Fruit fly (Drosophila melanogaster) whole organism, wandering third instar larva: ENCODE data around the gene BckdhA.

Source experiments
- Abd-B ChIP-seq: fragments of >200 bp; optimal IDR thresholded peaks from 2 replicates; lab custom pipeline; 2017; ENCODE audit warnings: missing biosample characterization, missing genetic modification characterization
- CG32264 ChIP-seq: fragments of 200-800 bp; sonication (Bioruptor generic); optimal IDR thresholded peaks from 2 replicates; lab custom pipeline; 2016; ENCODE audit warnings: missing biosample characterization, missing genetic modification characterization
- CG9705 ChIP-seq: fragments of 200-800 bp; sonication (Bioruptor generic); optimal IDR thresholded peaks from 2 replicates; lab custom pipeline; 2018; ENCODE audit warnings: missing biosample characterization, mild to moderate bottlenecking, missing genetic modification characterization
- CrebA ChIP-seq: fragments of 200-800 bp; sonication (Bioruptor generic); optimal IDR thresholded peaks from 2 replicates; lab custom pipeline; 2016; ENCODE audit warnings: missing biosample characterization, mild to moderate bottlenecking, missing genetic modification characterization, borderline replicate concordance
- Dfd ChIP-seq: fragments of >200 bp; optimal IDR thresholded peaks from 2 replicates; lab custom pipeline; 2017; ENCODE audit warnings: missing biosample characterization, missing genetic modification characterization
- Dif ChIP-seq: fragments of 200-275, 200-300 bp; sonication (Bioruptor generic); optimal IDR thresholded peaks from 2 replicates; lab custom pipeline; 2018; ENCODE audit warnings: missing biosample characterization, missing genetic modification characterization; ENCODE audit not compliant: partially characterized antibody
- GATAd ChIP-seq: sonication (Bioruptor generic); optimal IDR thresholded peaks from 2 replicates; lab custom pipeline; 2016; ENCODE audit warnings: missing biosample characterization, missing genetic modification characterization
- HLH106 ChIP-seq: fragments of 200-800 bp; optimal IDR thresholded peaks from 3 replicates; lab custom pipeline; 2019; ENCODE audit warnings: missing biosample characterization, mild to moderate bottlenecking, missing genetic modification characterization, moderate library complexity
- Hnf4 ChIP-seq: fragments of 200-800 bp; sonication (Bioruptor generic); optimal IDR thresholded peaks from 2 replicates; lab custom pipeline; 2016; ENCODE audit warnings: missing biosample characterization, mild to moderate bottlenecking, missing genetic modification characterization
- Hr78 ChIP-seq: fragments of >200 bp; optimal IDR thresholded peaks from 2 replicates; lab custom pipeline; 2017; ENCODE audit warnings: missing biosample characterization, missing genetic modification characterization
- Hr83 ChIP-seq: fragments of 200-300 bp; sonication (Bioruptor generic); optimal IDR thresholded peaks from 2 replicates; lab custom pipeline; 2016; ENCODE audit warnings: missing biosample characterization, mild to moderate bottlenecking, missing genetic modification characterization, moderate library complexity; ENCODE audit not compliant: poor library complexity, severe bottlenecking
- Jra ChIP-seq: sonication (Bioruptor generic); optimal IDR thresholded peaks from 2 replicates; lab custom pipeline; 2016; ENCODE audit warnings: missing biosample characterization, missing genetic modification characterization
- Mio ChIP-seq: sonication (Bioruptor generic); optimal IDR thresholded peaks from 2 replicates; lab custom pipeline; 2016; ENCODE audit warnings: missing biosample characterization, missing genetic modification characterization
- Myc ChIP-seq: fragments of >200 bp; optimal IDR thresholded peaks from 2 replicates; lab custom pipeline; 2017
- N ChIP-seq: fragments of >200 bp; optimal IDR thresholded peaks from 2 replicates; lab custom pipeline; 2018; ENCODE audit warnings: missing biosample characterization, missing external identifiers, missing genetic modification characterization
- OdsH ChIP-seq: fragments of 200-800 bp; sonication (Bioruptor generic); optimal IDR thresholded peaks from 2 replicates; lab custom pipeline; 2016; ENCODE audit warnings: missing biosample characterization, mild to moderate bottlenecking, missing genetic modification characterization
- Rel ChIP-seq, 2 experiments: fragments of 200-800 bp; sonication (Bioruptor generic) in 1 of 2; optimal IDR thresholded peaks; 2 replicates in 1 of 2; 3 replicates in 1 of 2; lab custom pipeline; 2016 to 2019; ENCODE audit warnings: mild to moderate bottlenecking in 2 of 2, missing biosample characterization in 2 of 2, missing genetic modification characterization in 2 of 2, moderate library complexity in 1 of 2
- Sp1 ChIP-seq: fragments of 200-800 bp; sonication (Bioruptor generic); optimal IDR thresholded peaks from 3 replicates; lab custom pipeline; 2019; ENCODE audit warnings: missing biosample characterization, mild to moderate bottlenecking, missing genetic modification characterization, moderate library complexity
- Vsx2 ChIP-seq: fragments of 200-300, 225-300 bp; sonication (Bioruptor generic); optimal IDR thresholded peaks from 2 replicates; lab custom pipeline; 2018; ENCODE audit warnings: missing biosample characterization, missing genetic modification characterization; ENCODE audit not compliant: partially characterized antibody
- br ChIP-seq: fragments of 200-800 bp; sonication (Bioruptor generic); optimal IDR thresholded peaks from 2 replicates; lab custom pipeline; 2016; ENCODE audit warnings: missing biosample characterization, missing genetic modification characterization
- brk ChIP-seq: fragments of 200-800 bp; sonication (Bioruptor generic); optimal IDR thresholded peaks from 2 replicates; lab custom pipeline; 2016; ENCODE audit warnings: missing biosample characterization, mild to moderate bottlenecking, missing genetic modification characterization
- dl ChIP-seq, 2 experiments: fragments of 175-275, 200-275 bp in 1 of 2; fragments of 200-275 bp in 1 of 2; sonication (Bioruptor generic); optimal IDR thresholded peaks; lab custom pipeline; 2018; ENCODE audit warnings: mild to moderate bottlenecking in 2 of 2, missing biosample characterization in 2 of 2, missing genetic modification characterization in 2 of 2, moderate library complexity in 2 of 2; ENCODE audit not compliant: partially characterized antibody in 2 of 2, insufficient read depth in 1 of 2
- dmrt93B ChIP-seq: fragments of 200-800 bp; sonication (Bioruptor generic); optimal IDR thresholded peaks from 2 replicates; lab custom pipeline; 2018; ENCODE audit warnings: missing biosample characterization, mild to moderate bottlenecking, missing genetic modification characterization
- dsf ChIP-seq: sonication (Bioruptor generic); optimal IDR thresholded peaks from 2 replicates; lab custom pipeline; 2016; ENCODE audit warnings: missing biosample characterization, missing genetic modification characterization, borderline replicate concordance
- ey ChIP-seq: fragments of 200-800 bp; sonication (Bioruptor generic); optimal IDR thresholded peaks from 2 replicates; lab custom pipeline; 2016; ENCODE audit warnings: missing biosample characterization, missing genetic modification characterization
- foxo ChIP-seq, 2 experiments: fragments of 200-800 bp; sonication (Bioruptor generic); optimal IDR thresholded peaks; 2 replicates in 1 of 2; 3 replicates in 1 of 2; lab custom pipeline; 2016 to 2017; ENCODE audit warnings: missing biosample characterization in 2 of 2, missing genetic modification characterization in 2 of 2
- fru ChIP-seq: fragments of 200-800 bp; sonication (Bioruptor generic); optimal IDR thresholded peaks from 3 replicates; lab custom pipeline; 2016; ENCODE audit warnings: missing biosample characterization, mild to moderate bottlenecking, missing genetic modification characterization
- h ChIP-seq: fragments of 200-800 bp; sonication (Bioruptor generic); optimal IDR thresholded peaks from 3 replicates; lab custom pipeline; 2016; ENCODE audit warnings: missing biosample characterization, mild to moderate bottlenecking, missing genetic modification characterization
- jim ChIP-seq: fragments of 175-275, 200-325 bp; sonication (Bioruptor generic); optimal IDR thresholded peaks from 2 replicates; lab custom pipeline; 2016; ENCODE audit warnings: missing biosample characterization, mild to moderate bottlenecking, missing genetic modification characterization
- lola ChIP-seq: fragments of >200 bp; optimal IDR thresholded peaks from 2 replicates; lab custom pipeline; 2017; ENCODE audit warnings: missing biosample characterization, missing genetic modification characterization
- pan ChIP-seq: fragments of >200 bp; optimal IDR thresholded peaks from 2 replicates; lab custom pipeline; 2017
- psq ChIP-seq: fragments of 200-800 bp; sonication (Bioruptor generic); optimal IDR thresholded peaks from 3 replicates; lab custom pipeline; 2017; ENCODE audit warnings: missing biosample characterization, mild to moderate bottlenecking, missing genetic modification characterization, moderate library complexity
- rgr ChIP-seq: fragments of 200-800 bp; sonication (Bioruptor generic); optimal IDR thresholded peaks from 3 replicates; lab custom pipeline; 2016; ENCODE audit warnings: missing biosample characterization, mild to moderate bottlenecking, missing genetic modification characterization
- sage ChIP-seq: fragments of 200-800 bp; sonication (Bioruptor generic); optimal IDR thresholded peaks from 2 replicates; lab custom pipeline; 2016; ENCODE audit warnings: missing biosample characterization, mild to moderate bottlenecking, missing genetic modification characterization
- sv ChIP-seq: fragments of 200-800 bp; sonication (Bioruptor generic); optimal IDR thresholded peaks from 3 replicates; lab custom pipeline; 2016; ENCODE audit warnings: missing biosample characterization, missing genetic modification characterization
- tai ChIP-seq: sonication (Bioruptor generic); optimal IDR thresholded peaks from 2 replicates; lab custom pipeline; 2016; ENCODE audit warnings: missing biosample characterization, missing genetic modification characterization
- usp ChIP-seq: fragments of >200 bp; optimal IDR thresholded peaks from 2 replicates; lab custom pipeline; 2017; ENCODE audit warnings: missing biosample characterization, missing genetic modification characterization
- woc ChIP-seq: sonication (Bioruptor generic); optimal IDR thresholded peaks from 2 replicates; lab custom pipeline; 2016; ENCODE audit warnings: missing biosample characterization, mild to moderate bottlenecking, missing genetic modification characterization

BckdhA gene

dm6 chr3R:9515860-9516344, 39.7 kb upstream of the BckdhA start, which contains the start of the genes mRpL47, CG8176 and Kdm3:
mRpL47 (minus strand) TSS chr3R:9515908.
CG8176 (plus strand) TSS chr3R:9516007.
Kdm3 (plus strand) TSS chr3R:9516007.
- TF ChIP-seq brk (no peak), psq (GFP tag; lab: Kevin White, UChicago) (peak; percentile 28), CrebA (no peak), lola (GFP tag; lab: Kevin White, UChicago) (no peak), fru (peak; percentile 4), dsf (GFP tag; lab: Kevin White, UChicago) (peak; percentile 28), Hr78 (GFP tag; lab: Kevin White, UChicago) (no peak), dmrt93B (no peak), CG9705 (GFP tag; lab: Kevin White, UChicago) (peak; percentile 34), woc (GFP tag; lab: Kevin White, UChicago) (no peak), Dfd (GFP tag; lab: Kevin White, UChicago) (no peak), jim (GFP tag; lab: Kevin White, UChicago) (peak; percentile 66), pan (lab: Kevin White, UChicago) (no peak), Mio (no peak), sv (GFP tag; lab: Kevin White, UChicago) (peak; percentile 57), CG32264 (GFP tag; lab: Kevin White, UChicago) (no peak), ey (GFP tag; lab: Kevin White, UChicago) (peak; percentile 59), tai (GFP tag; lab: Kevin White, UChicago) (no peak), usp (no peak), sage (GFP tag; lab: Kevin White, UChicago) (no peak), Abd-B (GFP tag; lab: Kevin White, UChicago) (no peak), N (GFP tag; lab: Kevin White, UChicago) (no peak), foxo (GFP tag; optimal IDR thresholded peaks at IDR 0.05; lab: Kevin White, UChicago) (peak in 1 of 2 experiments; percentile 51), HLH106 (tag; lab: Kevin White, UChicago) (peak; percentile 47), OdsH (GFP tag; lab: Kevin White, UChicago) (peak; percentile 21), Rel (GFP tag; optimal IDR thresholded peaks at IDR 0.05; lab: Kevin White, UChicago) (no peak), Rel (tag; optimal IDR thresholded peaks at IDR 0.05; lab: Kevin White, UChicago) (peak; percentile 54), Vsx2 (GFP tag; lab: Kevin White, UChicago) (no peak), Jra (peak; percentile 81), Hnf4 (peak; percentile 81), GATAd (GFP tag; lab: Kevin White, UChicago) (no peak), Sp1 (GFP tag; lab: Kevin White, UChicago) (peak; percentile 58), dl (GFP tag; optimal IDR thresholded peaks at IDR 0.05; lab: Kevin White, UChicago; ENCODE audit: insufficient read depth in 1 of 2, partially characterized antibody in 2 of 2) (no peak), rgr (peak; percentile 50), Hr83 (peak; percentile 98), br (GFP tag; lab: Kevin White, UChicago) (peak; percentile 35), Myc (lab: Kevin White, UChicago) (no peak), h (GFP tag; lab: Kevin White, UChicago) (peak; percentile 66), Dif (GFP tag; lab: Kevin White, UChicago) (no peak)

- TF ChIP-seq dsf (GFP tag; lab: Kevin White, UChicago), result no peak
- no peak for TF ChIP-seq OdsH (GFP tag; lab: Kevin White, UChicago)
- no peak for TF ChIP-seq Myc (lab: Kevin White, UChicago)
- peak in 1 of 2 experiments; percentile 17 for TF ChIP-seq foxo (GFP tag; optimal IDR thresholded peaks at IDR 0.05; lab: Kevin White, UChicago)
- TF ChIP-seq GATAd (GFP tag; lab: Kevin White, UChicago), result no peak
- TF ChIP-seq fru, result peak; percentile 7
- peak; percentile 44 for TF ChIP-seq Hr83
- peak; percentile 4 for TF ChIP-seq rgr
- TF ChIP-seq ey (GFP tag; lab: Kevin White, UChicago), result no peak
These were observed 39.2 kb upstream of the BckdhA start for dm6 chr3R:9516400-9516852.
